Worm (Caenorhabditis elegans) whole organism, young adult: ENCODE measurements around the gene F17C8.3.
A peak's percentile ranks its signal among the peaks of the same experiment; 100 is the strongest.

ENCODE experiments used
- B0035.1 ChIP-seq: sonication (generic microtip); optimal IDR thresholded peaks from 2 replicates; lab custom pipeline; 2016; ENCODE audit warnings: missing genetic modification characterization, mild to moderate bottlenecking, missing compliant biosample characterization, missing genotype, missing genetic modification reagents
- D2030.7 ChIP-seq: fragments of 200-800 bp; sonication (Bioruptor generic); IDR thresholded peaks from 2 replicates; pipeline ENCODE4 v1.3.6; 2022; ENCODE audit warnings: missing genetic modification reagents, missing genetic modification characterization, missing compliant biosample characterization
- F22D6.2 ChIP-seq: sonication (generic microtip); optimal IDR thresholded peaks from 2 replicates; lab custom pipeline; 2016; ENCODE audit warnings: mild to moderate bottlenecking, missing genetic modification characterization, missing compliant biosample characterization
- F57A8.1 ChIP-seq: fragments of 200-800 bp; sonication (Bioruptor generic); optimal IDR thresholded peaks from 2 replicates; lab custom pipeline; 2018; ENCODE audit warnings: mild to moderate bottlenecking, missing genetic modification characterization, moderate library complexity, missing compliant biosample characterization
- K12H6.12 ChIP-seq: fragments of 200-800 bp; sonication (Bioruptor generic); optimal IDR thresholded peaks from 2 replicates; lab custom pipeline; 2018; ENCODE audit warnings: mild to moderate bottlenecking, missing genetic modification characterization, missing compliant biosample characterization
- T26A5.8 ChIP-seq: sonication (generic microtip); optimal IDR thresholded peaks from 2 replicates; lab custom pipeline; 2016; ENCODE audit warnings: missing genetic modification characterization, missing compliant biosample characterization
- Y53F4B.3 ChIP-seq: fragments of 200-800 bp; sonication (Bioruptor generic); IDR thresholded peaks from 2 replicates; pipeline ENCODE4 v1.3.6; 2022; ENCODE audit warnings: missing genetic modification reagents, missing genetic modification characterization, missing compliant biosample characterization
- Y53G8AR.9 ChIP-seq: fragments of 200-800 bp; sonication (Bioruptor generic); conservative IDR thresholded peaks from 2 replicates; pipeline ENCODE4 v1.3.6; 2022; ENCODE audit warnings: missing genetic modification reagents, missing genetic modification characterization, missing compliant biosample characterization
- akir-1 ChIP-seq: fragments of 200-800 bp; sonication (Bioruptor generic); optimal IDR thresholded peaks from 2 replicates; lab custom pipeline; 2018; ENCODE audit warnings: mild to moderate bottlenecking, missing genetic modification characterization, moderate library complexity, missing compliant biosample characterization
- ama-1 ChIP-seq, 3 experiments: fragments of 150-350 bp in 1 of 3; sonication (generic microtip) in 2 of 3; optimal IDR thresholded peaks; 2 replicates each; lab custom pipeline; 2014 to 2018; ENCODE audit warnings: missing biosample characterization in 2 of 3, missing genetic modification characterization in 2 of 3, missing genetic modification reagents in 2 of 3
- atf-7 ChIP-seq: sonication (generic microtip); optimal IDR thresholded peaks from 2 replicates; lab custom pipeline; 2017; ENCODE audit warnings: mild to moderate bottlenecking, missing genetic modification characterization, missing compliant biosample characterization
- athp-1 ChIP-seq: sonication (generic microtip); optimal IDR thresholded peaks from 2 replicates; lab custom pipeline; 2017; ENCODE audit warnings: mild to moderate bottlenecking, missing genetic modification characterization, missing compliant biosample characterization
- attf-3 ChIP-seq: fragments of 200-800 bp; sonication (Bioruptor generic); conservative IDR thresholded peaks from 2 replicates; pipeline ENCODE4 v1.3.6; 2022; ENCODE audit warnings: missing genetic modification reagents, missing genetic modification characterization, missing compliant biosample characterization
- cebp-2 ChIP-seq: fragments of 200-800 bp; sonication (Bioruptor generic); IDR thresholded peaks from 2 replicates; pipeline ENCODE4 v1.3.6; 2022; ENCODE audit warnings: missing genetic modification characterization, missing compliant biosample characterization
- ceh-100 ChIP-seq: fragments of 200-800 bp; sonication (Bioruptor generic); IDR thresholded peaks from 2 replicates; pipeline ENCODE4 v1.3.6; 2022; ENCODE audit warnings: missing genetic modification reagents, missing genetic modification characterization, missing compliant biosample characterization
- ceh-40 ChIP-seq: fragments of 200-800 bp; sonication (Bioruptor generic); IDR thresholded peaks from 2 replicates; pipeline ENCODE4 v1.3.6; 2022; ENCODE audit warnings: missing genetic modification characterization, missing compliant biosample characterization
- dpff-1 ChIP-seq: sonication (generic microtip); optimal IDR thresholded peaks from 2 replicates; lab custom pipeline; 2017; ENCODE audit warnings: mild to moderate bottlenecking, missing genetic modification characterization, missing compliant biosample characterization
- ekl-4 ChIP-seq: fragments of 200-800 bp; sonication (Bioruptor generic); IDR thresholded peaks from 2 replicates; pipeline ENCODE4 v1.3.6; 2022; ENCODE audit warnings: missing genetic modification reagents, missing genetic modification characterization, missing compliant biosample characterization
- him-1 ChIP-seq: sonication (generic microtip); optimal IDR thresholded peaks from 2 replicates; lab custom pipeline; 2016; ENCODE audit warnings: missing genotype, missing genetic modification reagents, missing genetic modification characterization, missing compliant biosample characterization
- hlh-12 ChIP-seq: sonication (generic microtip); optimal IDR thresholded peaks from 2 replicates; lab custom pipeline; 2016; ENCODE audit warnings: missing genetic modification characterization, missing compliant biosample characterization
- let-607 ChIP-seq, 2 experiments: fragments of 200-800 bp in 1 of 2; sonication (Bioruptor generic) in 1 of 2; sonication (generic microtip) in 1 of 2; optimal IDR thresholded peaks; 2 replicates each; lab custom pipeline; 2016 to 2018; ENCODE audit warnings: mild to moderate bottlenecking in 2 of 2, missing compliant biosample characterization in 2 of 2, missing genetic modification characterization in 2 of 2, moderate library complexity in 2 of 2, missing genotype in 1 of 2
- lsy-27 ChIP-seq: sonication (generic microtip); optimal IDR thresholded peaks from 2 replicates; lab custom pipeline; 2017; ENCODE audit warnings: missing genetic modification characterization, mild to moderate bottlenecking, missing compliant biosample characterization, antibody characterized with exemption, missing genotype, borderline replicate concordance; ENCODE audit not compliant: insufficient read depth
- madf-6 ChIP-seq: fragments of 200-800 bp; sonication (Bioruptor generic); IDR thresholded peaks from 2 replicates; pipeline ENCODE4 v1.3.6; 2022; ENCODE audit warnings: missing genetic modification reagents, missing genetic modification characterization, missing compliant biosample characterization
- madf-8 ChIP-seq: fragments of 200-800 bp; sonication (Bioruptor generic); conservative IDR thresholded peaks from 2 replicates; pipeline ENCODE4 v1.3.6; 2022; ENCODE audit warnings: missing genetic modification reagents, missing genetic modification characterization, missing compliant biosample characterization
- mcd-1 ChIP-seq: fragments of 200-800 bp; sonication (Bioruptor generic); IDR thresholded peaks from 2 replicates; pipeline ENCODE4 v1.3.6; 2022; ENCODE audit warnings: missing genetic modification reagents, missing genetic modification characterization, missing compliant biosample characterization
- mel-28 ChIP-seq: sonication (generic microtip); optimal IDR thresholded peaks from 2 replicates; lab custom pipeline; 2016; ENCODE audit warnings: borderline replicate concordance, mild to moderate bottlenecking, missing genetic modification characterization, missing compliant biosample characterization
- mes-4 ChIP-seq: sonication (generic microtip); optimal IDR thresholded peaks from 2 replicates; lab custom pipeline; 2016; ENCODE audit warnings: missing genotype, missing genetic modification characterization, missing compliant biosample characterization
- nfya-2 ChIP-seq: fragments of 200-800 bp; sonication (Bioruptor generic); IDR thresholded peaks from 2 replicates; pipeline ENCODE4 v1.3.6; 2022; ENCODE audit warnings: missing genetic modification reagents, missing genetic modification characterization, missing compliant biosample characterization
- nhr-179 ChIP-seq: sonication (generic microtip); optimal IDR thresholded peaks from 2 replicates; lab custom pipeline; 2016; ENCODE audit warnings: mild to moderate bottlenecking, missing genetic modification characterization, missing compliant biosample characterization
- nhr-90 ChIP-seq: sonication (generic microtip); optimal IDR thresholded peaks from 2 replicates; lab custom pipeline; 2016; ENCODE audit warnings: missing genotype, mild to moderate bottlenecking, missing genetic modification characterization, missing compliant biosample characterization
- pha-4 ChIP-seq: fragments of 150-350 bp; sonication (generic microtip); optimal IDR thresholded peaks from 2 replicates; lab custom pipeline; 2014; ENCODE audit warnings: missing biosample characterization, missing genetic modification reagents, missing genetic modification characterization
- rcor-1 ChIP-seq: fragments of 200-800 bp; sonication (Bioruptor generic); IDR thresholded peaks from 2 replicates; pipeline ENCODE4 v1.3.6; 2022; ENCODE audit warnings: missing genetic modification reagents, missing genetic modification characterization, missing compliant biosample characterization
- sdz-38 ChIP-seq: sonication (generic microtip); optimal IDR thresholded peaks from 2 replicates; lab custom pipeline; 2016; ENCODE audit warnings: missing genotype, missing genetic modification characterization, missing compliant biosample characterization
- somi-1 ChIP-seq: fragments of 200-800 bp; sonication (Bioruptor generic); optimal IDR thresholded peaks from 2 replicates; lab custom pipeline; 2018; ENCODE audit warnings: mild to moderate bottlenecking, missing genetic modification characterization, missing compliant biosample characterization
- sptf-2 ChIP-seq: fragments of 200-800 bp; sonication (Bioruptor generic); optimal IDR thresholded peaks from 2 replicates; lab custom pipeline; 2018; ENCODE audit warnings: mild to moderate bottlenecking, missing genetic modification characterization, missing compliant biosample characterization
- tbx-9 ChIP-seq: sonication (generic microtip); optimal IDR thresholded peaks from 2 replicates; lab custom pipeline; 2016; ENCODE audit warnings: borderline replicate concordance, missing genetic modification characterization, inconsistent platforms, missing compliant biosample characterization
- tlf-1 ChIP-seq: fragments of 200-800 bp; sonication (Bioruptor generic); optimal IDR thresholded peaks from 2 replicates; lab custom pipeline; 2018; ENCODE audit warnings: mild to moderate bottlenecking, missing genetic modification characterization, missing compliant biosample characterization
- unc-130 ChIP-seq: sonication (generic microtip); optimal IDR thresholded peaks from 2 replicates; lab custom pipeline; 2016; ENCODE audit warnings: missing genetic modification reagents, missing genetic modification characterization, missing compliant biosample characterization
- zfh-2 ChIP-seq: fragments of 200-800 bp; sonication (Bioruptor generic); conservative IDR thresholded peaks from 2 replicates; pipeline ENCODE4 v1.3.6; 2022; ENCODE audit warnings: missing genetic modification reagents, missing genetic modification characterization, missing compliant biosample characterization
- ztf-18 ChIP-seq: sonication (generic microtip); optimal IDR thresholded peaks from 2 replicates; lab custom pipeline; 2016; ENCODE audit warnings: missing genotype, mild to moderate bottlenecking, missing genetic modification characterization, missing compliant biosample characterization
- ztf-3 ChIP-seq: fragments of 200-800 bp; sonication (Bioruptor generic); optimal IDR thresholded peaks from 2 replicates; lab custom pipeline; 2018; ENCODE audit warnings: mild to moderate bottlenecking, missing genetic modification characterization, missing compliant biosample characterization

F17C8.3 gene

DNA sequence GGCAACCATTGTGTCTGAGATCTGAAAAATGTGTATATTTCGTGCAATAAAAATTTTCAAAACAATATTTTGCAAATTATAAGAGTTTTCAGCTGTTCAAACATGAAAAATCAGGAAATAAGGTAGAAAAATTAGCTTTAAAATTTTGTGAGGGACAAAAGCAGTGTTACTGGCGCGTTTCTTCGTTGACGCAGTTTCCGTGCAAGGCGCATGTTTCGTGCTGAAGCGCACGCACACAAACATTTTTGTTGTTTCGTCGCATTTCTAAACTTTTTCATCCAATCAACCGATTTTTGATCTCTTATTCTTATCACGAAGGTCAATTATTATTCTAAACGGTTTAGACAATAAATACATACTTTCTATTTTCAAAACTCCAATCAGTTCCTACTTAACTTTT is 38.5 kb upstream of the F17C8.3 start, which contains the start of gene nifk-1 (continued):
- TF ChIP-seq pha-4 (no peak), sptf-2 (GFP tag; lab: Kevin White, UChicago) (no peak), attf-3 (GFP tag; lab: Robert Waterston, UW) (no peak), madf-8 (no peak), zfh-2 (GFP tag; lab: Robert Waterston, UW) (no peak), athp-1 (tag; lab: Kevin White, UChicago) (no peak), mes-4 (tag; lab: Kevin White, UChicago) (no peak), F57A8.1 (GFP tag; lab: Kevin White, UChicago) (no peak), let-607 (tag; optimal IDR thresholded peaks at IDR 0.05; lab: Kevin White, UChicago) (peak in 1 of 2 experiments; percentile 22), atf-7 (tag; lab: Kevin White, UChicago) (no peak), ztf-3 (GFP tag; lab: Kevin White, UChicago) (no peak), Y53F4B.3 (GFP tag; lab: Robert Waterston, UW) (no peak), T26A5.8 (no peak), nhr-179 (tag; lab: Kevin White, UChicago) (no peak), ceh-100 (GFP tag; lab: Robert Waterston, UW) (no peak), ceh-40 (GFP tag; lab: Robert Waterston, UW) (no peak), K12H6.12 (tag; lab: Kevin White, UChicago) (peak; percentile 22), Y53G8AR.9 (GFP tag; lab: Robert Waterston, UW) (no peak), lsy-27 (tag; lab: Kevin White, UChicago) (no peak), B0035.1 (tag; lab: Kevin White, UChicago) (no peak), F22D6.2 (tag; lab: Kevin White, UChicago) (no peak), sdz-38 (tag; lab: Kevin White, UChicago) (no peak), madf-6 (peak; percentile 65), dpff-1 (tag; lab: Kevin White, UChicago) (no peak), nfya-2 (GFP tag; lab: Robert Waterston, UW) (no peak), hlh-12 (no peak), cebp-2 (GFP tag; lab: Robert Waterston, UW) (no peak), tbx-9 (tag; lab: Kevin White, UChicago) (no peak)

DNA sequence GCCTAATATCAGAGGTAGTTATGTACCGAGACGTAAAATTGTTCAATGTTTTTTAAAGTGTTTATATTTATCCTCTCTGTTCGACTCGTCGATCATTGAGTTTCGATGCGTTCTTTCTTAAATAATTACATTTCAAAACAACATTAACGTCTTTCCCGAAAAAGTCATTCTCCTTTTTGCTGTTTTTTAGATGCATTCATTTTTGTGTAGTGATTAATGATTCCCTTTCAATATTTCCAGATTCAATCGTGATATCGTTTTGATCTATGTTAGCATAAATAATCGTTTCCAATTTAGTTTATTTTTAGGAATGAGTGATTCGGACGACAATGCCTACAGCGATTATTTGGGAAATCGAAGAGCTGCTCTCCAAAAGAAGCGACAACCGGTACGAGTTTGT is 38.0 kb upstream of the F17C8.3 start, which contains the start of gene T04A8.8:
T04A8.8 (plus strand) TSS at position 301 of the 400 bp plus-strand sequence.
- TF ChIP-seq nhr-90 (tag; lab: Kevin White, UChicago) = no peak
- no peak for TF ChIP-seq rcor-1 (GFP tag; lab: Robert Waterston, UW)
- TF ChIP-seq tlf-1 (GFP tag; lab: Kevin White, UChicago) = no peak
- no peak for TF ChIP-seq akir-1
- no peak for TF ChIP-seq F57A8.1 (GFP tag; lab: Kevin White, UChicago)
- no peak for TF ChIP-seq Y53G8AR.9 (GFP tag; lab: Robert Waterston, UW)
- no peak for TF ChIP-seq ekl-4 (GFP tag; lab: Robert Waterston, UW)
- TF ChIP-seq D2030.7 = no peak

DNA sequence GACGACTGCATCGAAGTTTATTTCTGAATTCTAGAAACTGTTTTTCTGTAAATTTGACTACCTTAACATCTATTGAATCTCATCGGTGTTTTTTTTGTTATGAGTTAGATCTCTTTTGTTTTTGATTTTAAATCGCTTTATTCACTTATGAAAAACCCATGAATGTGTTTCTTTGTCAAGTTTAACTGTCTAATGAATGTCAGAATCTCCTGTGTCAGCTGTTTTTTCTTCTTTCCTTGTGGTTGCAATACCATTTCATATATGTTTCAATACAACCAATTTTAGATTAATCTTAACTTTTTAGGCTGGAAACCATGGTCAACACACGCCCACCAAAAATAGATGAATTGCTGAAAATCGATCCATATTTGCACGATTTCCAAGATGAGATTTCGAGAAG is 36.7 kb upstream of the F17C8.3 start, which contains the start of gene T04A8.7:
T04A8.7 (plus strand) TSS at position 301 of the 400 bp plus-strand sequence.
- TF ChIP-seq Y53F4B.3 (GFP tag; lab: Robert Waterston, UW) (no peak), ztf-18 (tag; lab: Kevin White, UChicago) (peak; percentile 29), somi-1 (GFP tag; lab: Kevin White, UChicago) (no peak), ama-1 (optimal IDR thresholded peaks at IDR 0.05; lab: Kevin White, UChicago) (no peak), ama-1 (GFP tag; optimal IDR thresholded peaks at IDR 0.05; lab: Kevin White, UChicago) (peak in 1 of 2 experiments; percentile 18), him-1 (no peak), unc-130 (no peak), mel-28 (tag; lab: Kevin White, UChicago) (no peak), ekl-4 (GFP tag; lab: Robert Waterston, UW) (0 out of 2 replicates have a peak, but pooled peaks have one; percentile 20), mcd-1 (GFP tag; lab: Robert Waterston, UW) (no peak)
